Worm (Caenorhabditis elegans): Measurements from ENCODE around the gene srz-23.

- TF ChIP-seq snpc-1.1 (tag; optimal IDR thresholded peaks at IDR 0.05; ENCODE audit: insufficient read depth) (no peak), Y56A3A.18 (GFP tag; IDR thresholded peaks at IDR 0.05) (no peak), Y67H2A.10 (GFP tag; conservative IDR thresholded peaks at IDR 0.05) (no peak), mes-4 (tag; optimal IDR thresholded peaks at IDR 0.05) (no peak), ets-4 (GFP tag; optimal IDR thresholded peaks at IDR 0.05) (no peak), snpc-1.3 (tag; optimal IDR thresholded peaks at IDR 0.05; ENCODE audit: insufficient read depth) (no peak), rpc-1 (optimal IDR thresholded peaks at IDR 0.05) (no peak), rpc-1 (tag; optimal IDR thresholded peaks at IDR 0.05) (no peak), madf-6 (GFP tag; IDR thresholded peaks at IDR 0.05) (no peak), T26A5.8 (tag; optimal IDR thresholded peaks at IDR 0.05) (no peak), F52B5.7 (tag; optimal IDR thresholded peaks at IDR 0.05) (no peak), madf-8 (GFP tag; conservative IDR thresholded peaks at IDR 0.05) (no peak), ama-1 (optimal IDR thresholded peaks at IDR 0.05) (no peak), ama-1 (GFP tag; optimal IDR thresholded peaks at IDR 0.05) (no peak), lin-35 (GFP tag; optimal IDR thresholded peaks at IDR 0.05) (no peak), aptf-2 (GFP tag; conservative IDR thresholded peaks at IDR 0.05) (no peak)
These were observed 892 bp upstream of the srz-23 start for ce11 chrIV:3452516-3452915.
